Worm (Caenorhabditis elegans) whole organism, young adult: ENCODE results near the gene gpc-1.

Experiments used
- ama-1 ChIP-seq, 3 experiments: fragments of 150-350 bp in 1 of 3; sonication (generic microtip) in 2 of 3; optimal IDR thresholded peaks; 2 replicates each; lab custom pipeline; 2014 to 2018; ENCODE audit warnings: missing biosample characterization in 2 of 3, missing genetic modification characterization in 2 of 3, missing genetic modification reagents in 2 of 3
- attf-5 ChIP-seq: fragments of 200-800 bp; sonication (Bioruptor generic); optimal IDR thresholded peaks from 2 replicates; lab custom pipeline; 2018; ENCODE audit warnings: mild to moderate bottlenecking, missing genetic modification characterization, missing compliant biosample characterization
- ceh-91 ChIP-seq: fragments of 200-800 bp; sonication (Bioruptor generic); IDR thresholded peaks from 2 replicates; pipeline ENCODE4 v1.3.6; 2022; ENCODE audit warnings: missing genetic modification reagents, missing genetic modification characterization, missing compliant biosample characterization
- dpl-1 ChIP-seq: fragments of 150-350 bp; optimal IDR thresholded peaks from 2 replicates; lab custom pipeline; 2014; ENCODE audit warnings: missing biosample characterization, missing genetic modification reagents, missing genetic modification characterization
- ets-4 ChIP-seq: fragments of 200-800 bp; sonication (Bioruptor generic); optimal IDR thresholded peaks from 2 replicates; lab custom pipeline; 2018; ENCODE audit warnings: mild to moderate bottlenecking, missing genetic modification characterization, missing compliant biosample characterization
- him-1 ChIP-seq: sonication (generic microtip); optimal IDR thresholded peaks from 2 replicates; lab custom pipeline; 2016; ENCODE audit warnings: missing genotype, missing genetic modification reagents, missing genetic modification characterization, missing compliant biosample characterization
- nhr-120 ChIP-seq: fragments of 200-800 bp; sonication (Bioruptor generic); IDR thresholded peaks from 2 replicates; pipeline ENCODE4 v1.3.6; 2022; ENCODE audit warnings: missing genetic modification characterization, missing compliant biosample characterization
- nhr-90 ChIP-seq: sonication (generic microtip); optimal IDR thresholded peaks from 2 replicates; lab custom pipeline; 2016; ENCODE audit warnings: missing genotype, mild to moderate bottlenecking, missing genetic modification characterization, missing compliant biosample characterization
- pha-4 ChIP-seq: fragments of 150-350 bp; sonication (generic microtip); optimal IDR thresholded peaks from 2 replicates; lab custom pipeline; 2014; ENCODE audit warnings: missing biosample characterization, missing genetic modification reagents, missing genetic modification characterization
- unc-130 ChIP-seq: sonication (generic microtip); optimal IDR thresholded peaks from 2 replicates; lab custom pipeline; 2016; ENCODE audit warnings: missing genetic modification reagents, missing genetic modification characterization, missing compliant biosample characterization
- unc-62 ChIP-seq: fragments of 150-350 bp; optimal IDR thresholded peaks from 2 replicates; lab custom pipeline; 2014; ENCODE audit warnings: missing biosample characterization, missing genetic modification reagents, missing genetic modification characterization
- zfh-2 ChIP-seq: fragments of 200-800 bp; sonication (Bioruptor generic); conservative IDR thresholded peaks from 2 replicates; pipeline ENCODE4 v1.3.6; 2022; ENCODE audit warnings: missing genetic modification reagents, missing genetic modification characterization, missing compliant biosample characterization

DNA sequence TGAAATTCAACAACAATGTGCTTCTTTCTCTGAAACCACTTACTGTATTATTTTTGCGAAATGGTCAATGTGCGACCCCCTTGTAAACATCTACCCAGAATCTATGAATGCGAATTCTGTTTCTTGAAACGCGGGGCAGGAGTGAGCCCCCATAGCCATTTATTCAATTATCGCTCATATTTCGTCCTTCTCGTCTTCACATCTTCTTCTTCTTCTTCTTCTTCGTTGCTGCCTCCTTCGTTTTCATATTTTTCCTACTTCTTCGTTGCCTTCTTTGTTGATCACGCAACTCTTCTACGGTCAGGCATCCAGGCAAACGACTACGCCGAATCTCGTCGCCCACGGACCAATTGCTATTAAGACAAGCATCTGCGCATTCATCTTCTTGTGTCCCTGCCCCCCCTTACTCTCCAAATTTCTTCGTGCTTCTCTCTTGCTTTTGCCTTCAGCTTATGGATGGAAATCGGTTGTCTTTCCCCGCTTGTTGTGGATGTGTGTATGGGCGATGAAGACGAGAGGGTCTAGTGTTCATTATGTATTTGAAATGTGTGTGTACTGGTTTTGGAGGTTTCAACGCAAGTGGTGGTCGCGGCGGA, 17.4 kb upstream of the gpc-1 start:
- TF ChIP-seq zfh-2, result no peak
- TF ChIP-seq pha-4 (tag; lab: Kevin White, UChicago), result no peak
- TF ChIP-seq unc-130, result no peak
- no peak for TF ChIP-seq unc-62 (GFP tag; lab: Kevin White, UChicago)
- no peak for TF ChIP-seq ceh-91 (GFP tag; lab: Robert Waterston, UW)
- TF ChIP-seq dpl-1 (GFP tag; lab: Kevin White, UChicago), result no peak
- no peak for TF ChIP-seq nhr-90
- TF ChIP-seq ets-4 (GFP tag; lab: Kevin White, UChicago), result no peak
- TF ChIP-seq ama-1 (optimal IDR thresholded peaks at IDR 0.05; lab: Kevin White, UChicago), result no peak
- TF ChIP-seq ama-1 (GFP tag; optimal IDR thresholded peaks at IDR 0.05; lab: Kevin White, UChicago), result no peak
- TF ChIP-seq attf-5 (GFP tag; lab: Kevin White, UChicago), result no peak
- no peak for TF ChIP-seq nhr-120 (GFP tag; lab: Robert Waterston, UW)
- TF ChIP-seq him-1 (tag; lab: Kevin White, UChicago), result no peak
